Worm (Caenorhabditis elegans): ENCODE results near the gene K01A11.1.
"Not testable (repeated sequence)": the region's sequence is repeated elsewhere in the genome, so short reads cannot be mapped to it uniquely, and the experiment has no call there.

DNA sequence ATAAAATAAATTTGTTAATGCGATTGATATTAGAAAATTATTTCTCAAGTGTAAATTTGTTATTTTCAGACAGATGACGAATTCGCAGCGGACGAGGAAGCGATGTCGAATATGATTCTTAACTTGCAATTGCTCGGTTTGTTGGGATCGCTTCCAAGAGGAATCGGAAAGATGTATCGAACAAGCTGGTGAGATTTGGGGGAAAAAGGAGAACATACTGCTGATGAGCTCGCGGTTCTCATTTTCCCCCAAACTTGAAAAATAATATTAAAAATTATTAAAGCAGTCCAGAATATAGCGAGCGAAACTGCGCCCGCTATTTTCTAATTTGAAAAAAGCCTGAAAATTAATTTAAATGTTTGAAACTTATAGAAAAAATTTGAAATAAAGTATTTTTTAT lies 22.2 kb upstream of the K01A11.1 start, which contains the start of gene C34C12.2:
- TF ChIP-seq unc-62 (GFP tag; optimal IDR thresholded peaks at IDR 0.05); nhr-237 (tag; optimal IDR thresholded peaks at IDR 0.05); blmp-1 (tag; optimal IDR thresholded peaks at IDR 0.05); mab-5 (tag; optimal IDR thresholded peaks at IDR 0.05); snpc-4 (tag; optimal IDR thresholded peaks at IDR 0.05); elt-3 (tag; optimal IDR thresholded peaks at IDR 0.05): not testable (repeated sequence)
